Fruit fly (Drosophila melanogaster): ENCODE measurements around the gene GstD3.

Gene GstD3

dm6 chr3R:12365264-12365840 is 7.5 kb upstream of the GstD3 start, which contains the start of gene GstD10:
GstD10 (minus strand) TSS chr3R:12365735.
- TF ChIP-seq Antp (GFP tag; optimal IDR thresholded peaks at IDR 0.05) (no peak), Pdp1 (GFP tag; optimal IDR thresholded peaks at IDR 0.05) (peak in 1 of 2 experiments; percentile 79), chinmo (GFP tag; IDR thresholded peaks at IDR 0.05; ENCODE audit: partially characterized antibody) (0 out of 4 replicates have a peak, but pooled peaks have one; percentile 20)

- TF ChIP-seq CG17359 (tag; optimal IDR thresholded peaks at IDR 0.05) (no peak), sd (tag; optimal IDR thresholded peaks at IDR 0.05) (peak; percentile 44), sug (tag; optimal IDR thresholded peaks at IDR 0.05) (peak; percentile 93), exex (tag; optimal IDR thresholded peaks at IDR 0.05) (peak; percentile 76), grn (GFP tag; optimal IDR thresholded peaks at IDR 0.05) (peak; percentile 67), Optix (GFP tag; IDR thresholded peaks at IDR 0.05) (no peak), mirr (GFP tag; optimal IDR thresholded peaks at IDR 0.05) (peak; percentile 56)
These were observed 7.0 kb upstream of the GstD3 start for dm6 chr3R:12365887-12366286.

dm6 chr3R:12367464-12367863 is 5.4 kb upstream of the GstD3 start, which contains the start of gene GstD9:
GstD9 (minus strand) TSS chr3R:12367564.
- TF ChIP-seq CG3163 (GFP tag; optimal IDR thresholded peaks at IDR 0.05) (peak; percentile 76), E2f1 (GFP tag; IDR thresholded peaks at IDR 0.05) (no peak), Trl (optimal IDR thresholded peaks at IDR 0.05) (peak; percentile 31 to 43), Trl (GFP tag; optimal IDR thresholded peaks at IDR 0.05) (no peak)

- peak; percentile 45; the same call in 1 of the 3 replicates for TF ChIP-seq CG7963 (GFP tag; IDR thresholded peaks at IDR 0.05; ENCODE audit: partially characterized antibody)
- TF ChIP-seq CG7745 (tag; optimal IDR thresholded peaks at IDR 0.05): no peak
- TF ChIP-seq sens (GFP tag): peak; percentile 71
- TF ChIP-seq fd3F (GFP tag; optimal IDR thresholded peaks at IDR 0.05): peak; percentile 34
- no peak for TF ChIP-seq CG17186 (GFP tag; optimal IDR thresholded peaks at IDR 0.05)
- TF ChIP-seq CG7987 (GFP tag; optimal IDR thresholded peaks at IDR 0.05): no peak
- peak; percentile 87 for TF ChIP-seq rib (GFP tag; IDR thresholded peaks at IDR 0.05)
- TF ChIP-seq CG11456 (GFP tag; IDR thresholded peaks at IDR 0.05): no peak
- TF ChIP-seq lab (GFP tag; optimal IDR thresholded peaks at IDR 0.05): peak; percentile 43
- TF ChIP-seq CG10366 (GFP tag; IDR thresholded peaks at IDR 0.05): peak; percentile 21; the same call in 1 of the 2 replicates
- TF ChIP-seq Lpt (GFP tag; optimal IDR thresholded peaks at IDR 0.05): no peak
- TF ChIP-seq ftz-f1 (GFP tag; optimal IDR thresholded peaks at IDR 0.05): peak; percentile 88
- TF ChIP-seq CG17912 (GFP tag; optimal IDR thresholded peaks at IDR 0.05): no peak
- no peak for TF ChIP-seq TFAM (GFP tag; optimal IDR thresholded peaks at IDR 0.05)
- TF ChIP-seq D19A (tag; optimal IDR thresholded peaks at IDR 0.05): peak; percentile 98
- peak; percentile 76 for TF ChIP-seq cg (GFP tag; optimal IDR thresholded peaks at IDR 0.05)
- peak; percentile 50 for TF ChIP-seq NC2α (GFP tag; optimal IDR thresholded peaks at IDR 0.05)
- no peak for TF ChIP-seq Rx (GFP tag; IDR thresholded peaks at IDR 0.05)
- TF ChIP-seq dysf (GFP tag; IDR thresholded peaks at IDR 0.05): peak; percentile 59
- no peak for TF ChIP-seq CG14710 (tag; optimal IDR thresholded peaks at IDR 0.05)
- peak; percentile 34 for TF ChIP-seq mam (GFP tag; optimal IDR thresholded peaks at IDR 0.05)
- peak; percentile 28 for TF ChIP-seq CG12104 (GFP tag; optimal IDR thresholded peaks at IDR 0.05)
- no peak for TF ChIP-seq Atf3 (GFP tag; optimal IDR thresholded peaks at IDR 0.05)
- no peak for TF ChIP-seq CG2116 (GFP tag; optimal IDR thresholded peaks at IDR 0.05)
- TF ChIP-seq Jarid2 (GFP tag; optimal IDR thresholded peaks at IDR 0.05): peak; percentile 90
- TF ChIP-seq bab2 (GFP tag; optimal IDR thresholded peaks at IDR 0.05): peak; percentile 51
- peak; percentile 53 for TF ChIP-seq CG34376 (GFP tag; optimal IDR thresholded peaks at IDR 0.05)
- TF ChIP-seq HHEX (GFP tag; optimal IDR thresholded peaks at IDR 0.05): peak; percentile 47
- peak; percentile 17; the same call in 1 of the 2 replicates for TF ChIP-seq CG31224 (GFP tag; IDR thresholded peaks at IDR 0.05)
- TF ChIP-seq kah (GFP tag; optimal IDR thresholded peaks at IDR 0.05): no peak
These were observed 3.6 kb upstream of the GstD3 start, which contains the start of gene GstD1 for dm6 chr3R:12369135-12369792. GstD1 (minus strand) TSS chr3R:12369268.
